Worm (Caenorhabditis elegans): ENCODE data around the gene acn-1.

The acn-1 gene

ce11 chrX:5085465-5085864 lies 11.4 kb downstream of the acn-1 start (continued):
- no peak for TF ChIP-seq ceh-16 (tag; optimal IDR thresholded peaks at IDR 0.05)
- peak; percentile 33 for TF ChIP-seq nhr-6 (tag; optimal IDR thresholded peaks at IDR 0.05)
- no peak for TF ChIP-seq ztf-1 (GFP tag; conservative IDR thresholded peaks at IDR 0.05)
- peak; percentile 67 for TF ChIP-seq unc-55 (GFP tag; optimal IDR thresholded peaks at IDR 0.05)
- peak; percentile 47 for TF ChIP-seq ztf-4 (tag; optimal IDR thresholded peaks at IDR 0.05)
- peak; percentile 79 for TF ChIP-seq nhr-21 (tag; optimal IDR thresholded peaks at IDR 0.05)

- TF ChIP-seq nhr-129 (tag; optimal IDR thresholded peaks at IDR 0.05): no peak
- no peak for TF ChIP-seq ztf-4 (tag; optimal IDR thresholded peaks at IDR 0.05)
- TF ChIP-seq egl-27 (tag; optimal IDR thresholded peaks at IDR 0.05): no peak
- no peak for TF ChIP-seq skn-1 (tag; optimal IDR thresholded peaks at IDR 0.05)
- no peak for TF ChIP-seq snpc-4 (tag; optimal IDR thresholded peaks at IDR 0.05)
- TF ChIP-seq dmd-4 (tag; optimal IDR thresholded peaks at IDR 0.05): no peak
- TF ChIP-seq sem-4 (tag; optimal IDR thresholded peaks at IDR 0.05): no peak
- TF ChIP-seq nhr-21 (tag; optimal IDR thresholded peaks at IDR 0.05): no peak
- TF ChIP-seq R02D3.7 (tag; optimal IDR thresholded peaks at IDR 0.05): no peak
- no peak for TF ChIP-seq blmp-1 (tag; optimal IDR thresholded peaks at IDR 0.05; ENCODE audit: insufficient read depth)
- no peak for TF ChIP-seq unc-39 (tag; optimal IDR thresholded peaks at IDR 0.05)
- no peak for TF ChIP-seq lin-39 (tag; optimal IDR thresholded peaks at IDR 0.05)
- TF ChIP-seq elt-3 (tag; optimal IDR thresholded peaks at IDR 0.05): no peak
- TF ChIP-seq alr-1 (tag; optimal IDR thresholded peaks at IDR 0.05): no peak
- no peak for TF ChIP-seq nhr-77 (tag; optimal IDR thresholded peaks at IDR 0.05)
- TF ChIP-seq nhr-12 (tag; optimal IDR thresholded peaks at IDR 0.05): no peak
- no peak for TF ChIP-seq nhr-10 (tag; optimal IDR thresholded peaks at IDR 0.05)
Observed at ce11 chrX:5084495-5084894, 12.4 kb downstream of the acn-1 start, which contains the start of gene ets-5. ets-5 (minus strand) TSS chrX:5084526.

- TF ChIP-seq lsy-2 (tag; optimal IDR thresholded peaks at IDR 0.05) (no peak), nhr-12 (tag; optimal IDR thresholded peaks at IDR 0.05) (no peak), nhr-21 (tag; optimal IDR thresholded peaks at IDR 0.05) (no peak), ceh-82 (tag; optimal IDR thresholded peaks at IDR 0.05) (no peak), ZK546.5 (tag; optimal IDR thresholded peaks at IDR 0.05) (no peak), mab-5 (tag; optimal IDR thresholded peaks at IDR 0.05) (no peak), F13H6.1 (tag; optimal IDR thresholded peaks at IDR 0.05) (no peak), ama-1 (optimal IDR thresholded peaks at IDR 0.05) (no peak), egl-27 (tag; optimal IDR thresholded peaks at IDR 0.05) (no peak), skn-1 (tag; optimal IDR thresholded peaks at IDR 0.05) (no peak), ztf-1 (GFP tag; conservative IDR thresholded peaks at IDR 0.05) (no peak), peb-1 (tag; optimal IDR thresholded peaks at IDR 0.05) (no peak), sem-4 (tag; optimal IDR thresholded peaks at IDR 0.05) (no peak), lin-11 (tag; optimal IDR thresholded peaks at IDR 0.05) (no peak), Y55F3AM.14 (GFP tag; optimal IDR thresholded peaks at IDR 0.05) (no peak), aly-2 (tag; optimal IDR thresholded peaks at IDR 0.05) (no peak), unc-39 (tag; optimal IDR thresholded peaks at IDR 0.05) (no peak), nhr-25 (tag; optimal IDR thresholded peaks at IDR 0.05) (no peak), elt-1 (tag; optimal IDR thresholded peaks at IDR 0.05) (no peak), alr-1 (tag; optimal IDR thresholded peaks at IDR 0.05) (no peak)
Observed at ce11 chrX:5084080-5084479, 12.8 kb downstream of the acn-1 start.

- TF ChIP-seq nhr-10 (tag; optimal IDR thresholded peaks at IDR 0.05): no peak
- no peak for TF ChIP-seq blmp-1 (tag; optimal IDR thresholded peaks at IDR 0.05; ENCODE audit: insufficient read depth)
- TF ChIP-seq lin-13 (GFP tag; optimal IDR thresholded peaks at IDR 0.05): no peak
- TF ChIP-seq ztf-1 (GFP tag; conservative IDR thresholded peaks at IDR 0.05): no peak
- peak; percentile 46 for TF ChIP-seq sma-9 (GFP tag; optimal IDR thresholded peaks at IDR 0.05)
- no peak for TF ChIP-seq sma-9 (tag; optimal IDR thresholded peaks at IDR 0.05)
- TF ChIP-seq ZK546.5 (tag; optimal IDR thresholded peaks at IDR 0.05): no peak
- no peak for TF ChIP-seq skn-1 (tag; optimal IDR thresholded peaks at IDR 0.05)
- peak; percentile 1 for TF ChIP-seq crh-2 (tag; optimal IDR thresholded peaks at IDR 0.05)
- peak; percentile 63 for TF ChIP-seq nhr-25 (tag; optimal IDR thresholded peaks at IDR 0.05)
- peak; percentile 40 for TF ChIP-seq sma-3 (GFP tag; optimal IDR thresholded peaks at IDR 0.05)
- TF ChIP-seq peb-1 (tag; optimal IDR thresholded peaks at IDR 0.05): no peak
- TF ChIP-seq lin-39 (tag; optimal IDR thresholded peaks at IDR 0.05): no peak
Observed at ce11 chrX:5079297-5079696, 17.6 kb downstream of the acn-1 start.

Measured in whole organism, L2 larva.